Worm (Caenorhabditis elegans) whole organism, young adult: ENCODE results near the gene ZK666.15.

ENCODE experiments used
- B0035.1 ChIP-seq: sonication (generic microtip); optimal IDR thresholded peaks from 2 replicates; lab custom pipeline; 2016; ENCODE audit warnings: missing genetic modification characterization, mild to moderate bottlenecking, missing compliant biosample characterization, missing genotype, missing genetic modification reagents
- B0336.3 ChIP-seq: fragments of 200-800 bp; sonication (Bioruptor generic); IDR thresholded peaks from 2 replicates; pipeline ENCODE4 v1.3.6; 2022; ENCODE audit warnings: missing genetic modification characterization, missing compliant biosample characterization
- C06A6.2 ChIP-seq: fragments of 200-800 bp; sonication (Bioruptor generic); conservative IDR thresholded peaks from 2 replicates; pipeline ENCODE4 v1.3.6; 2022; ENCODE audit warnings: missing genetic modification characterization, missing compliant biosample characterization
- F10E7.11 ChIP-seq: sonication (generic microtip); optimal IDR thresholded peaks from 2 replicates; lab custom pipeline; 2017; ENCODE audit warnings: mild to moderate bottlenecking, missing genetic modification characterization, moderate library complexity, missing compliant biosample characterization
- F37B4.10 ChIP-seq: fragments of 200-800 bp; sonication (Bioruptor generic); IDR thresholded peaks from 2 replicates; pipeline ENCODE4 v1.3.6; 2022; ENCODE audit warnings: missing genetic modification characterization, missing compliant biosample characterization
- F52B5.7 ChIP-seq: sonication (generic microtip); optimal IDR thresholded peaks from 2 replicates; lab custom pipeline; 2016; ENCODE audit warnings: mild to moderate bottlenecking, missing genetic modification characterization, missing compliant biosample characterization
- T26A5.8 ChIP-seq: sonication (generic microtip); optimal IDR thresholded peaks from 2 replicates; lab custom pipeline; 2016; ENCODE audit warnings: missing genetic modification characterization, missing compliant biosample characterization
- Y56A3A.18 ChIP-seq: fragments of 200-800 bp; sonication (Bioruptor generic); IDR thresholded peaks from 2 replicates; pipeline ENCODE4 v1.3.6; 2022; ENCODE audit warnings: missing genetic modification reagents, missing genetic modification characterization, missing compliant biosample characterization
- Y67H2A.10 ChIP-seq: fragments of 200-800 bp; sonication (Bioruptor generic); conservative IDR thresholded peaks from 2 replicates; pipeline ENCODE4 v1.3.6; 2022; ENCODE audit warnings: missing genetic modification reagents, missing genetic modification characterization, missing compliant biosample characterization
- Y79H2A.3 ChIP-seq: fragments of 200-800 bp; sonication (Bioruptor generic); conservative IDR thresholded peaks from 2 replicates; pipeline ENCODE4 v1.3.6; 2022; ENCODE audit warnings: missing genetic modification reagents, missing genetic modification characterization, missing compliant biosample characterization
- akir-1 ChIP-seq: fragments of 200-800 bp; sonication (Bioruptor generic); optimal IDR thresholded peaks from 2 replicates; lab custom pipeline; 2018; ENCODE audit warnings: mild to moderate bottlenecking, missing genetic modification characterization, moderate library complexity, missing compliant biosample characterization
- ama-1 ChIP-seq, 3 experiments: fragments of 150-350 bp in 1 of 3; sonication (generic microtip) in 2 of 3; optimal IDR thresholded peaks; 2 replicates each; lab custom pipeline; 2014 to 2018; ENCODE audit warnings: missing biosample characterization in 2 of 3, missing genetic modification characterization in 2 of 3, missing genetic modification reagents in 2 of 3
- athp-1 ChIP-seq: sonication (generic microtip); optimal IDR thresholded peaks from 2 replicates; lab custom pipeline; 2017; ENCODE audit warnings: mild to moderate bottlenecking, missing genetic modification characterization, missing compliant biosample characterization
- attf-5 ChIP-seq: fragments of 200-800 bp; sonication (Bioruptor generic); optimal IDR thresholded peaks from 2 replicates; lab custom pipeline; 2018; ENCODE audit warnings: mild to moderate bottlenecking, missing genetic modification characterization, missing compliant biosample characterization
- bed-2 ChIP-seq: fragments of 200-800 bp; sonication (Bioruptor generic); IDR thresholded peaks from 2 replicates; pipeline ENCODE4 v1.3.6; 2022; ENCODE audit warnings: missing genetic modification reagents, missing genetic modification characterization, missing compliant biosample characterization
- ccch-3 ChIP-seq: fragments of 200-800 bp; sonication (Bioruptor generic); optimal IDR thresholded peaks from 2 replicates; lab custom pipeline; 2018; ENCODE audit warnings: mild to moderate bottlenecking, missing genetic modification characterization, missing compliant biosample characterization
- cebp-2 ChIP-seq: fragments of 200-800 bp; sonication (Bioruptor generic); IDR thresholded peaks from 2 replicates; pipeline ENCODE4 v1.3.6; 2022; ENCODE audit warnings: missing genetic modification characterization, missing compliant biosample characterization
- ceh-27 ChIP-seq: fragments of 200-800 bp; sonication (Bioruptor generic); optimal IDR thresholded peaks from 2 replicates; lab custom pipeline; 2018; ENCODE audit warnings: mild to moderate bottlenecking, missing genetic modification characterization, moderate library complexity, missing compliant biosample characterization
- ceh-40 ChIP-seq: fragments of 200-800 bp; sonication (Bioruptor generic); IDR thresholded peaks from 2 replicates; pipeline ENCODE4 v1.3.6; 2022; ENCODE audit warnings: missing genetic modification characterization, missing compliant biosample characterization
- ceh-91 ChIP-seq: fragments of 200-800 bp; sonication (Bioruptor generic); IDR thresholded peaks from 2 replicates; pipeline ENCODE4 v1.3.6; 2022; ENCODE audit warnings: missing genetic modification reagents, missing genetic modification characterization, missing compliant biosample characterization
- chd-7 ChIP-seq: sonication (generic microtip); optimal IDR thresholded peaks from 2 replicates; lab custom pipeline; 2016; ENCODE audit warnings: mild to moderate bottlenecking, missing genetic modification characterization, moderate library complexity, missing compliant biosample characterization
- efl-1 ChIP-seq: fragments of 150-350 bp; optimal IDR thresholded peaks from 2 replicates; lab custom pipeline; 2014; ENCODE audit warnings: missing biosample characterization, missing genetic modification reagents, missing genetic modification characterization
- ets-4 ChIP-seq: fragments of 200-800 bp; sonication (Bioruptor generic); optimal IDR thresholded peaks from 2 replicates; lab custom pipeline; 2018; ENCODE audit warnings: mild to moderate bottlenecking, missing genetic modification characterization, missing compliant biosample characterization
- gei-17 ChIP-seq: fragments of 200-800 bp; sonication (Bioruptor generic); optimal IDR thresholded peaks from 2 replicates; lab custom pipeline; 2018; ENCODE audit warnings: mild to moderate bottlenecking, missing genetic modification characterization, missing compliant biosample characterization
- hlh-26 ChIP-seq: fragments of 200-800 bp; sonication (Bioruptor generic); conservative IDR thresholded peaks from 2 replicates; pipeline ENCODE4 v1.3.6; 2022; ENCODE audit warnings: missing genetic modification reagents, missing genetic modification characterization, missing compliant biosample characterization
- hrde-1 ChIP-seq: sonication (generic microtip); optimal IDR thresholded peaks from 2 replicates; lab custom pipeline; 2016; ENCODE audit warnings: missing genetic modification characterization, mild to moderate bottlenecking, missing compliant biosample characterization, moderate library complexity, missing genotype, missing genetic modification reagents, borderline replicate concordance
- hsf-1 ChIP-seq: fragments of 200-800 bp; sonication (Bioruptor generic); IDR thresholded peaks from 2 replicates; pipeline ENCODE4 v1.3.6; 2022; ENCODE audit warnings: missing genetic modification reagents, missing genetic modification characterization, missing compliant biosample characterization
- let-607 ChIP-seq, 2 experiments: fragments of 200-800 bp in 1 of 2; sonication (Bioruptor generic) in 1 of 2; sonication (generic microtip) in 1 of 2; optimal IDR thresholded peaks; 2 replicates each; lab custom pipeline; 2016 to 2018; ENCODE audit warnings: mild to moderate bottlenecking in 2 of 2, missing compliant biosample characterization in 2 of 2, missing genetic modification characterization in 2 of 2, moderate library complexity in 2 of 2, missing genotype in 1 of 2
- lir-1 ChIP-seq: fragments of 200-800 bp; sonication (Bioruptor generic); conservative IDR thresholded peaks from 2 replicates; pipeline ENCODE4 v1.3.6; 2022; ENCODE audit warnings: missing genetic modification reagents, missing genetic modification characterization, missing compliant biosample characterization
- madf-8 ChIP-seq: fragments of 200-800 bp; sonication (Bioruptor generic); conservative IDR thresholded peaks from 2 replicates; pipeline ENCODE4 v1.3.6; 2022; ENCODE audit warnings: missing genetic modification reagents, missing genetic modification characterization, missing compliant biosample characterization
- mes-4 ChIP-seq: sonication (generic microtip); optimal IDR thresholded peaks from 2 replicates; lab custom pipeline; 2016; ENCODE audit warnings: missing genotype, missing genetic modification characterization, missing compliant biosample characterization
- mxl-1 ChIP-seq: sonication (generic microtip); optimal IDR thresholded peaks from 2 replicates; lab custom pipeline; 2016; ENCODE audit warnings: missing genetic modification characterization, missing compliant biosample characterization
- nfya-1 ChIP-seq: sonication (generic microtip); optimal IDR thresholded peaks from 2 replicates; lab custom pipeline; 2017; ENCODE audit warnings: antibody characterized with exemption, missing compliant biosample characterization, missing genetic modification characterization, borderline replicate concordance; ENCODE audit not compliant: insufficient read depth
- rec-8 ChIP-seq, 2 experiments: sonication (generic microtip); optimal IDR thresholded peaks; 2 replicates each; lab custom pipeline; 2016; ENCODE audit warnings: mild to moderate bottlenecking in 2 of 2, missing genetic modification characterization in 2 of 2, missing genetic modification reagents in 2 of 2, missing genotype in 2 of 2, missing biosample characterization in 1 of 2, missing compliant biosample characterization in 1 of 2, moderate library complexity in 1 of 2
- snpc-4 ChIP-seq, 5 experiments: fragments of 150-350 bp in 1 of 5; sonication (generic microtip) in 4 of 5; optimal IDR thresholded peaks; 2 replicates each; lab custom pipeline; 2014 to 2018; ENCODE audit warnings: missing genetic modification characterization in 5 of 5, missing biosample characterization in 3 of 5, antibody characterized with exemption in 2 of 5, mild to moderate bottlenecking in 2 of 5, missing compliant biosample characterization in 2 of 5, missing genotype in 2 of 5, moderate library complexity in 2 of 5, missing genetic modification reagents in 1 of 5
- sptf-2 ChIP-seq: fragments of 200-800 bp; sonication (Bioruptor generic); optimal IDR thresholded peaks from 2 replicates; lab custom pipeline; 2018; ENCODE audit warnings: mild to moderate bottlenecking, missing genetic modification characterization, missing compliant biosample characterization
- tbx-9 ChIP-seq: sonication (generic microtip); optimal IDR thresholded peaks from 2 replicates; lab custom pipeline; 2016; ENCODE audit warnings: borderline replicate concordance, missing genetic modification characterization, inconsistent platforms, missing compliant biosample characterization
- tlf-1 ChIP-seq: fragments of 200-800 bp; sonication (Bioruptor generic); optimal IDR thresholded peaks from 2 replicates; lab custom pipeline; 2018; ENCODE audit warnings: mild to moderate bottlenecking, missing genetic modification characterization, missing compliant biosample characterization
- xnd-1 ChIP-seq: sonication (generic microtip); optimal IDR thresholded peaks from 2 replicates; lab custom pipeline; 2016; ENCODE audit warnings: missing genotype, missing genetic modification reagents, missing genetic modification characterization, missing compliant biosample characterization
- ztf-18 ChIP-seq: sonication (generic microtip); optimal IDR thresholded peaks from 2 replicates; lab custom pipeline; 2016; ENCODE audit warnings: missing genotype, mild to moderate bottlenecking, missing genetic modification characterization, missing compliant biosample characterization
- ztf-22 ChIP-seq: fragments of 200-800 bp; sonication (Bioruptor generic); optimal IDR thresholded peaks from 2 replicates; lab custom pipeline; 2018; ENCODE audit warnings: mild to moderate bottlenecking, missing genetic modification characterization, moderate library complexity, missing compliant biosample characterization
- ztf-3 ChIP-seq: fragments of 200-800 bp; sonication (Bioruptor generic); optimal IDR thresholded peaks from 2 replicates; lab custom pipeline; 2018; ENCODE audit warnings: mild to moderate bottlenecking, missing genetic modification characterization, missing compliant biosample characterization
- ztf-6 ChIP-seq: fragments of 200-800 bp; sonication (Bioruptor generic); IDR thresholded peaks from 2 replicates; pipeline ENCODE4 v1.3.6; 2022; ENCODE audit warnings: missing genetic modification reagents, missing genetic modification characterization, missing compliant biosample characterization

Gene ZK666.15

DNA sequence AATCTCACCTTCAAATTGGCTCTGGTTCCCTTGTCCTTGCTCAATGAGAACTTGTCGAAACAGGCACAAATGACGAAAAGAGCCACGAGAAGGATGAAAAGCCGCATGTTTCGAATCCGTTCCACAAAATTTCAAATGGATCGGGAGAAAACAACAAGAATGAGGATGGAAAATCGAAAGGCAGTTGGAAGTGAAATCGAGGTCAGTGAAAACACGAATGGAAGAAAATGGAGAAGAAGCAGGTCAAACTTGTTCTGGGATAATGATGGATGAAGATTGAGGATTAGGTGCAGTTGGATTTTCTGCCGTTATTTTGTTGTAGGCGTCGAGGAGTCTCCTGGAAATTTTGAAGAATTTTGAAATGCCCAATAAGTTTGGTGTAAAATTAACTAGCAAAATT is 36.2 kb downstream of the ZK666.15 start:
- TF ChIP-seq gei-17 (GFP tag; lab: Kevin White, UChicago): no peak
- no peak for TF ChIP-seq ceh-27
- TF ChIP-seq mes-4: no peak
- no peak for TF ChIP-seq ztf-3
- TF ChIP-seq bed-2 (GFP tag; lab: Robert Waterston, UW): no peak
- TF ChIP-seq sptf-2 (GFP tag; lab: Kevin White, UChicago): no peak
- no peak for TF ChIP-seq ztf-22 (GFP tag; lab: Kevin White, UChicago)
- no peak for TF ChIP-seq F10E7.11 (tag; lab: Kevin White, UChicago)
- no peak for TF ChIP-seq lir-1 (GFP tag; lab: Robert Waterston, UW)
- TF ChIP-seq, all 124 proteins: peak for 0

DNA sequence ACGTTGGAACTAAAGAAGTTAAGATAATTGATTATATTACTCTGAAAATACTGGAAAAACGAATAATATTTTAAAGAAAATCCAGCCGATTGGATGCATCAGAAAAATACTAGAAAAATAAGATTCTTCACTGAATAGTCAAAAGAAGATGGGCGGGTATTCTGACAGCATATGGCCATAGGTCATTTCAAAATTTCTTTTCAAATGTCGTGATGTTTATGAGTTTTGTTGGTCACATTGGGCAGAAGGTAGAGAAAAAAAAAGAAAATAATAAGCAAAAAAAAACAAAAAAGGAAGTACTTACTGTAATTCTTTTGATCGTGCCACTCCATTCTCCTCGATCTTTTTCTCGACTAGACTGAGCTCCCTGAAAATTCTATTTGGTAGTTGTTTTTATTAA is 36.7 kb downstream of the ZK666.15 start, which contains the start of gene F59B10.5:
Gene F59B10.5 (minus strand): TSS at position 101 of the 400 bp plus-strand sequence.
- TF ChIP-seq efl-1 (GFP tag; lab: Kevin White, UChicago) (no peak), snpc-4 (GFP tag; optimal IDR thresholded peaks at IDR 0.05; lab: Kevin White, UChicago) (no peak), snpc-4 (tag; optimal IDR thresholded peaks at IDR 0.05; lab: Kevin White, UChicago) (no peak), ztf-18 (no peak), C06A6.2 (GFP tag; lab: Robert Waterston, UW) (no peak), ceh-40 (no peak), F37B4.10 (GFP tag; lab: Robert Waterston, UW) (no peak), athp-1 (no peak), chd-7 (tag; lab: Kevin White, UChicago) (no peak), ccch-3 (GFP tag; lab: Kevin White, UChicago) (no peak), ztf-6 (GFP tag; lab: Robert Waterston, UW) (no peak), F52B5.7 (tag; lab: Kevin White, UChicago) (no peak), ceh-91 (no peak), B0336.3 (GFP tag; lab: Robert Waterston, UW) (no peak), xnd-1 (tag; lab: Kevin White, UChicago) (no peak), attf-5 (GFP tag; lab: Kevin White, UChicago) (no peak), hrde-1 (tag; lab: Kevin White, UChicago) (no peak), let-607 (tag; optimal IDR thresholded peaks at IDR 0.05; lab: Kevin White, UChicago) (no peak), mxl-1 (tag; lab: Kevin White, UChicago) (no peak), nfya-1 (tag; lab: Kevin White, UChicago) (no peak), ztf-22 (GFP tag; lab: Kevin White, UChicago) (no peak)

DNA sequence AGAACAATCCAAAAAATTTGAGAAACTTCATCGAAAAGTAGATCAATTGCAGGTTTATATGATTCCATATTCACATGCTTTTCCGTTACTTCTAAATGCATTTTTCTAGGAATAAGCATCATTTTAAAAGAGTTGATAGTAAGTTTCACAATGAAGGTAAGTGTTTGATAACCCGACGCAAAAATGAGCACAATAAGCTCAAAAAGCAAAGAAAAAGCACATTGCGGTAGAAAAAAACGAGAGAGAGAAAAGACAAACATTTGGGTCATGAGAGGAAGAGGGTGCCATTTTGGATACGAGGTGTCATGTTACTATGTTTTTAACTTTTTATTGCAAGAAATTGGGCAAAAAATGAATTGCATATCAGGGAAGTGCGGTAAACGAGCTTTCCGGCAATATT is 37.5 kb downstream of the ZK666.15 start, which contains the start of gene F59B10.6:
Gene F59B10.6 (minus strand): TSS at position 101 of the 400 bp plus-strand sequence.
- no peak for TF ChIP-seq rec-8 (tag; optimal IDR thresholded peaks at IDR 0.05; lab: Kevin White, UChicago)
- no peak for TF ChIP-seq gei-17 (GFP tag; lab: Kevin White, UChicago)
- TF ChIP-seq Y79H2A.3 (GFP tag; lab: Robert Waterston, UW): no peak
- no peak for TF ChIP-seq T26A5.8 (tag; lab: Kevin White, UChicago)
- no peak for TF ChIP-seq cebp-2 (GFP tag; lab: Robert Waterston, UW)
- no peak for TF ChIP-seq tbx-9 (tag; lab: Kevin White, UChicago)
- no peak for TF ChIP-seq B0035.1 (tag; lab: Kevin White, UChicago)
- TF ChIP-seq attf-5 (GFP tag; lab: Kevin White, UChicago): no peak
- TF ChIP-seq ets-4: no peak
- no peak for TF ChIP-seq ama-1 (optimal IDR thresholded peaks at IDR 0.05; lab: Kevin White, UChicago)
- TF ChIP-seq ama-1 (GFP tag; optimal IDR thresholded peaks at IDR 0.05; lab: Kevin White, UChicago): no peak
- TF ChIP-seq hlh-26 (GFP tag; lab: Robert Waterston, UW): no peak
- no peak for TF ChIP-seq Y56A3A.18
- no peak for TF ChIP-seq tlf-1 (GFP tag; lab: Kevin White, UChicago)
- TF ChIP-seq F52B5.7 (tag; lab: Kevin White, UChicago): no peak
- no peak for TF ChIP-seq hsf-1 (GFP tag; lab: Robert Waterston, UW)
- TF ChIP-seq akir-1 (GFP tag; lab: Kevin White, UChicago): no peak
- no peak for TF ChIP-seq Y67H2A.10 (GFP tag; lab: Robert Waterston, UW)
- no peak for TF ChIP-seq efl-1 (GFP tag; lab: Kevin White, UChicago)
- no peak for TF ChIP-seq lir-1 (GFP tag; lab: Robert Waterston, UW)
- no peak for TF ChIP-seq madf-8 (GFP tag; lab: Robert Waterston, UW)
- TF ChIP-seq, all 124 proteins: peak for 0
